Fruit fly (Drosophila melanogaster) whole organism: Measurements from ENCODE around the gene Gr5a.

Experiments used
- Dll ChIP-seq: fragments of >200 bp; optimal IDR thresholded peaks from 2 replicates; lab custom pipeline; 2017
- EcR ChIP-seq, 2 experiments: fragments of >200 bp; optimal IDR thresholded peaks; 2 replicates each; lab custom pipeline; 2017; ENCODE audit warnings: missing biosample characterization in 2 of 2, missing genetic modification characterization in 2 of 2, missing genetic modification reagents in 2 of 2
- pan ChIP-seq: fragments of >200 bp; optimal IDR thresholded peaks from 2 replicates; lab custom pipeline; 2017
- usp ChIP-seq: fragments of >200 bp; optimal IDR thresholded peaks from 2 replicates; lab custom pipeline; 2017; ENCODE audit warnings: missing biosample characterization, missing genetic modification characterization, mixed read lengths

DNA sequence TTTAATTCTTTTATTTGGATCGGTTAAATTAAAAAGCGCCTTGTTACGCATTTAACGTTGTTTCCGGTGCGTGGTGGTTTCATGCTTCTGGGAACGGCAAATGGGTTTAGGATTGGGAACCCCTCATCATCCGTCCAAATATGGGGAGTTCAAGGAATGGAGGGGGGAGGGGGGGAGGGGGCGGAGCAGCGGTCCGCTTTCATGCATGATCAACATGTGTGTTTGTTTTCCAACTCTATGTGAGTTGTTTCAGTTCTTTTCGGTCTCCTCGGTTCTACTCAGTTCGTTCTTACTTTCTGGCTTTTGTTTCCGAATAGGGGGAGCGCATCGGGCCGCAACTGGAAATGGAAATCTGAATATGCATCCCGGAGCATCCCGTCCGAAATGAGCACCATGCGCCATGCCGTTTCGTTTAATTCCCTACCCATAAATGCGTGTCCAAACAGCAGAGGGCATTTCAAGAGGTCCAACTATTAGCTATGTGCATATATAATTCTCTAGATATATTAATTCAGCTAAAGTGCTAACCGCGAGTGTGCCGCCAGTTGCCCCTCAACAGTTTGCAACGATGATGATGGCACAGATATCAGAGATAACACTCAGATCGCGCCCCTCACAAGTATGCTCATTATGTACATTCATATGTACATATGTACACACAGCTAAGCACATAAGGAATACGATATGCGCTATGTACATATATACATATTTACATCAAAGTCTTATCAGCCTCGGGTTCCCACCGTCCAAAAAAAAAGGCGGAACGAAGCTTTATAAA, 2.8 kb upstream of the Gr5a start:
- TF ChIP-seq EcR (GFP tag; optimal IDR thresholded peaks at IDR 0.05; lab: Kevin White, UChicago) (no peak), Dll (lab: Kevin White, UChicago) (no peak), usp (no peak), pan (lab: Kevin White, UChicago) (no peak)
